Fruit fly (Drosophila melanogaster) Kc167 (cell line): ENCODE measurements around the gene emb.

ENCODE experiments used
- insv ChIP-seq: fragments of >200 bp; optimal IDR thresholded peaks from 3 replicates; lab custom pipeline; 2018; ENCODE audit warnings: missing external identifiers
- psq ChIP-seq: fragments of >200 bp; optimal IDR thresholded peaks from 2 replicates; lab custom pipeline; 2017; ENCODE audit warnings: missing external identifiers
- ttk ChIP-seq: sonication (Bioruptor generic); optimal IDR thresholded peaks from 2 replicates; lab custom pipeline; 2017; ENCODE audit warnings: missing external identifiers

DNA sequence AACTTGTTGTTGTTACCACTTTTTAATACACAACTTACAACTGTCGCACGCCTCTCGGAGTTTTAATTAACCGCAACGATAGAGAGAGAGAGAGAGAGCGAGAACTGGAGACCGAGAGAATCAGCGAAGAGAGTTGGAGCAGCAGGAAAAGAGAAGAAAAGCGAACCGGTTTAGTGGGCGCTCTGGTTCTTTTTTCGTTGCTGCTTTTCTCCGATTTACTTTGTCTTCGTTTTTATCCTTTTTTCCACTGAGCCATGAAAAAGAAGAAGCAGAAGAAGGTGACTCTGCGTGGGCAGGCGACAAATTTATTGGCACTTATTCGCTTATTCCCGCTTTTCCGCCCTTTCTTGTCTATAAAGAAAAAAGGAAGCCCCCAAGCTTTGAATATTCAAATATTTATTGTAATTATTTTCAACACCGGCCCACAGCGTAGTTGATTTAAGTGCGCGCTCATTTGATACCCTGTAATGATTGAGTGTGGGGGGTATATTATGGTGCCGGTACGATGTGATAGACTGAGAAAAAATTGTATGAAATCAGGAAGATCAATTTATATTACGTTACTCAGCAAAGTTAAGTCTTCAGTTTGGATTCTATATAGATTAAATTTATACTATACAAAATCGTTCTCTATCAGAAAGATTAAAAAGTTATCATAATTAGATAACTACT, 17.0 kb downstream of the emb start:
- TF ChIP-seq insv (lab: Kevin White, UChicago) (no peak), ttk (lab: Kevin White, UChicago) (no peak), psq (no peak)
